Fruit fly (Drosophila melanogaster) whole organism, adult: Measurements from ENCODE around the gene UQCR-C1.

Experiments used
- CG11617 ChIP-seq: fragments of 200-800 bp; sonication (Bioruptor generic); optimal IDR thresholded peaks from 2 replicates; lab custom pipeline; 2017; ENCODE audit warnings: mild to moderate bottlenecking, missing biosample characterization, missing genetic modification reagents, missing genetic modification characterization
- CG12768 ChIP-seq: fragments of 200-800 bp; sonication (Bioruptor generic); optimal IDR thresholded peaks from 2 replicates; lab custom pipeline; 2017; ENCODE audit warnings: missing biosample characterization, missing genetic modification characterization, mild to moderate bottlenecking, moderate library complexity, missing genetic modification reagents
- CG14711 ChIP-seq: fragments of 200-800 bp; sonication (Bioruptor generic); optimal IDR thresholded peaks from 2 replicates; lab custom pipeline; 2018; ENCODE audit warnings: missing biosample characterization, mild to moderate bottlenecking, missing genetic modification characterization, moderate library complexity
- CG1620 ChIP-seq: fragments of 200-800 bp; sonication (Bioruptor generic); optimal IDR thresholded peaks from 2 replicates; lab custom pipeline; 2016; ENCODE audit warnings: missing biosample characterization, missing genetic modification characterization
- CG33017 ChIP-seq: fragments of 200-800 bp; sonication (Bioruptor generic); optimal IDR thresholded peaks from 2 replicates; lab custom pipeline; 2018; ENCODE audit warnings: missing biosample characterization, mild to moderate bottlenecking, missing genetic modification characterization, moderate library complexity
- CG5204 ChIP-seq: fragments of 200-800 bp; sonication (Bioruptor generic); optimal IDR thresholded peaks from 2 replicates; lab custom pipeline; 2016; ENCODE audit warnings: missing biosample characterization, missing genetic modification characterization
- CG7045 ChIP-seq: fragments of 200-800 bp; sonication (Bioruptor generic); optimal IDR thresholded peaks from 2 replicates; lab custom pipeline; 2017; ENCODE audit warnings: missing biosample characterization, mild to moderate bottlenecking, missing genetic modification characterization
- CG7101 ChIP-seq: fragments of 200-800 bp; sonication (Bioruptor generic); optimal IDR thresholded peaks from 2 replicates; lab custom pipeline; 2018; ENCODE audit warnings: missing biosample characterization, mild to moderate bottlenecking, missing genetic modification characterization, moderate library complexity
- Clk ChIP-seq: fragments of 200-800 bp; sonication (Bioruptor generic); optimal IDR thresholded peaks from 2 replicates; lab custom pipeline; 2017; ENCODE audit warnings: missing biosample characterization, missing genetic modification characterization
- Crg-1 ChIP-seq: fragments of 200-800 bp; sonication (Bioruptor generic); optimal IDR thresholded peaks from 2 replicates; lab custom pipeline; 2016; ENCODE audit warnings: missing biosample characterization, missing genetic modification characterization
- Hr96 ChIP-seq: fragments of 200-800 bp; sonication (Bioruptor generic); optimal IDR thresholded peaks from 2 replicates; lab custom pipeline; 2016; ENCODE audit warnings: missing biosample characterization, missing genetic modification characterization
- Mnt ChIP-seq: fragments of 200-800 bp; sonication (Bioruptor generic); optimal IDR thresholded peaks from 2 replicates; lab custom pipeline; 2016; ENCODE audit warnings: missing biosample characterization, mild to moderate bottlenecking, missing genetic modification characterization
- bab1 ChIP-seq: fragments of 200-800 bp; sonication (Bioruptor generic); optimal IDR thresholded peaks from 3 replicates; lab custom pipeline; 2019; ENCODE audit warnings: missing biosample characterization, mild to moderate bottlenecking, missing genetic modification characterization, moderate library complexity
- cic ChIP-seq: fragments of 200-800 bp; sonication (Bioruptor generic); optimal IDR thresholded peaks from 2 replicates; lab custom pipeline; 2017; ENCODE audit warnings: missing biosample characterization, mild to moderate bottlenecking, missing genetic modification characterization, moderate library complexity
- cnc ChIP-seq, 2 experiments: fragments of >200 bp; optimal IDR thresholded peaks; 2 replicates each; lab custom pipeline; 2017
- kay ChIP-seq: fragments of 200-800 bp; sonication (Bioruptor generic); peaks from one replicate; lab custom pipeline; 2016; ENCODE audit warnings: missing biosample characterization, missing genetic modification characterization, borderline replicate concordance
- ovo ChIP-seq: fragments of 200-800 bp; sonication (Bioruptor generic); optimal IDR thresholded peaks from 2 replicates; lab custom pipeline; 2016; ENCODE audit warnings: missing biosample characterization, missing genetic modification characterization
- pad ChIP-seq: fragments of 200-800 bp; sonication (Bioruptor generic); optimal IDR thresholded peaks from 3 replicates; lab custom pipeline; 2017; ENCODE audit warnings: missing biosample characterization, missing genetic modification characterization, mild to moderate bottlenecking, moderate library complexity, missing genetic modification reagents
- tj ChIP-seq: fragments of 200-800 bp; sonication (Bioruptor generic); optimal IDR thresholded peaks from 3 replicates; lab custom pipeline; 2017; ENCODE audit warnings: missing biosample characterization, mild to moderate bottlenecking, missing genetic modification characterization, moderate library complexity
- toe ChIP-seq: fragments of 200-800 bp; sonication (Bioruptor generic); optimal IDR thresholded peaks from 2 replicates; lab custom pipeline; 2016; ENCODE audit warnings: missing biosample characterization, missing genetic modification characterization

UQCR-C1 gene

dm6 chr3R:14886011-14886534, 4.0 kb upstream of the UQCR-C1 start, which contains the start of the genes Rrp6, CG33331 and CG33332:
TSS of gene Rrp6 (minus strand) at chr3R:14886246.
TSS of gene CG33331 (plus strand) at chr3R:14886456.
TSS of gene CG33332 (plus strand) at chr3R:14886456.
- TF ChIP-seq ovo (GFP tag; lab: Kevin White, UChicago) (peak; percentile 64), CG1620 (peak; percentile 83), CG33017 (peak; percentile 76), CG11617 (peak; percentile 83), Hr96 (GFP tag; lab: Kevin White, UChicago) (no peak), kay (GFP tag; lab: Kevin White, UChicago) (no peak), CG5204 (GFP tag; lab: Kevin White, UChicago) (no peak), Crg-1 (GFP tag; lab: Kevin White, UChicago) (peak; percentile 90), CG12768 (peak; percentile 88), Clk (peak; percentile 73), bab1 (peak; percentile 83), toe (GFP tag; lab: Kevin White, UChicago) (no peak), Mnt (peak; percentile 92), CG14711 (tag; lab: Kevin White, UChicago) (peak; percentile 84), pad (peak; percentile 76), cic (GFP tag; lab: Kevin White, UChicago) (peak; percentile 26), CG7045 (peak; percentile 85), tj (GFP tag; lab: Kevin White, UChicago) (peak; percentile 52), CG7101 (peak; percentile 85), cnc (optimal IDR thresholded peaks at IDR 0.05; lab: Kevin White, UChicago) (no peak)

DNA sequence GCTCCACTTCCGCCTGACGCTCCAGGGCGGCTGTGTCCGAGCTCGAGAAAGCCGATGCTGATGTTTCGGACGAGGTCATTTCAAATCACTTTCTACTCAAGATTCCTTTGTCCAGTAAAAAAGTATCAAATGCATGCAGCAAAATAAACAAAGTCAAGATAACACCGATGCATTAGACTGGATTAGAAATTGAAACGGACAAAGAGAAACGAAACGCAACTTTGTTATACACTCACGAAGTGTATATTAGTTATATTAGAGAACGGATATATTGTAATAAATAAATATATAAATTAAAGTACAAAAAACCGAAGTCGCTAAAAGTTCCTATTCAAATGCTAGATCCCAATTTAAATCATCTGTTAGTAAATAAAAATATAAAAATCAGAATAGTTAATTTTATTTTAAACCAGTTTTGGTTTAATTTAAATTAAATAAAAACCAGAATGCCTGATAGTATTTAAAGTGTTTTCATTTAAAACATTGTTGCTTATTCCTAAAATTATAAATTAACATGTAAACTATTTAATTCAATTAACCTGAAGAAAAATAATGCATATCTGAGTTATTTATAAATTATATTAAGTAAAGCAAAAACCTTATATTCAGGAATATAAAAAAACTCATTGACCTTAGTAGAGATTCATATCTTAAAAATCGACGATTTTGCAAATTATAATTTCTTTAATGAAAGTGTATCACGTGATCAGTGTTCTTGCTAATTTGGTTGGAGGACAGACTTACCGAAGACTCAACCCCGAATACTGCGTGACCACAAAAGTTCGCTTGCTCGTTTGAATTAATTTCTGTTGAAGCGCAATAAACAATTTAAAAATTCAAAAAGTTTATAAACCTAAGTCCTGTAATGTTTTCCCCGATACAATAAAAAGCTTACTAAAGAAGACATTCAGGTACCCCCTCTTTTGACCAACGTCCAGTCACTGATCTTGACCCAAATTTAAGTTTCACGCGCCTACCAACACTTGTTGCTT, 4.1 kb downstream of the UQCR-C1 start, which contains the start of gene Dph2:
Gene Dph2, minus strand, starts transcription at position 164 of the 992 bp plus-strand sequence.
- TF ChIP-seq Clk (no peak), pad (no peak), CG33017 (peak; percentile 88), bab1 (peak; percentile 40), Crg-1 (GFP tag; lab: Kevin White, UChicago) (no peak), Mnt (peak; percentile 46), kay (GFP tag; lab: Kevin White, UChicago) (no peak), cic (GFP tag; lab: Kevin White, UChicago) (no peak), CG11617 (peak; percentile 53), CG5204 (GFP tag; lab: Kevin White, UChicago) (no peak), cnc (optimal IDR thresholded peaks at IDR 0.05; lab: Kevin White, UChicago) (no peak), tj (GFP tag; lab: Kevin White, UChicago) (peak; percentile 82), CG1620 (peak; percentile 42), CG7045 (peak; percentile 71), CG14711 (tag; lab: Kevin White, UChicago) (peak; percentile 81), Hr96 (GFP tag; lab: Kevin White, UChicago) (no peak), ovo (GFP tag; lab: Kevin White, UChicago) (no peak), CG12768 (no peak), toe (GFP tag; lab: Kevin White, UChicago) (no peak), CG7101 (peak; percentile 89)

DNA sequence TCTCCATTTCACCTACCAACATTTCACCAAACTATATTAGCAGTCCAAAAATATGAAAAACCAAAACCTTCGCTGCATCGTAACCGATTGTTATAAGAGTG, 4.6 kb downstream of the UQCR-C1 start, which contains the start of gene CG14860:
Gene CG14860, plus strand, starts transcription at position 2 of the 101 bp plus-strand sequence.
- TF ChIP-seq CG1620 (no peak), Crg-1 (GFP tag; lab: Kevin White, UChicago) (no peak), CG7101 (no peak), pad (no peak), tj (GFP tag; lab: Kevin White, UChicago) (no peak), CG14711 (tag; lab: Kevin White, UChicago) (no peak), bab1 (no peak), Mnt (no peak), kay (GFP tag; lab: Kevin White, UChicago) (no peak), Hr96 (GFP tag; lab: Kevin White, UChicago) (no peak), Clk (no peak)

dm6 chr3R:14898280-14898756, 8.3 kb downstream of the UQCR-C1 start, which contains the start of the genes Nup93-2 and CG3817:
TSS of gene Nup93-2 (minus strand) at chr3R:14898372.
TSS of gene CG3817 (plus strand) at chr3R:14898739.
- TF ChIP-seq cic (GFP tag; lab: Kevin White, UChicago) (peak; percentile 23), CG5204 (GFP tag; lab: Kevin White, UChicago) (no peak), bab1 (no peak), toe (GFP tag; lab: Kevin White, UChicago) (no peak), CG12768 (peak; percentile 37), Hr96 (GFP tag; lab: Kevin White, UChicago) (no peak), CG11617 (no peak), Clk (no peak), CG7101 (peak; percentile 86), ovo (GFP tag; lab: Kevin White, UChicago) (peak; percentile 63), Crg-1 (GFP tag; lab: Kevin White, UChicago) (peak; percentile 5), CG14711 (tag; lab: Kevin White, UChicago) (peak; percentile 59), CG33017 (peak; percentile 74), Mnt (peak; percentile 79), tj (GFP tag; lab: Kevin White, UChicago) (no peak), pad (no peak), cnc (optimal IDR thresholded peaks at IDR 0.05; lab: Kevin White, UChicago) (no peak), kay (GFP tag; lab: Kevin White, UChicago) (no peak), CG7045 (peak; percentile 66), CG1620 (peak; percentile 54)

- no peak for TF ChIP-seq toe (GFP tag; lab: Kevin White, UChicago)
- TF ChIP-seq ovo (GFP tag; lab: Kevin White, UChicago) = no peak
- no peak for TF ChIP-seq cnc (optimal IDR thresholded peaks at IDR 0.05; lab: Kevin White, UChicago)
- no peak for TF ChIP-seq CG11617
- no peak for TF ChIP-seq tj (GFP tag; lab: Kevin White, UChicago)
- TF ChIP-seq Clk = no peak
- TF ChIP-seq CG7045 = no peak
- no peak for TF ChIP-seq kay (GFP tag; lab: Kevin White, UChicago)
- no peak for TF ChIP-seq CG1620
- no peak for TF ChIP-seq CG12768
- no peak for TF ChIP-seq Crg-1 (GFP tag; lab: Kevin White, UChicago)
- TF ChIP-seq bab1 = no peak
- TF ChIP-seq Mnt = no peak
- no peak for TF ChIP-seq CG7101
- TF ChIP-seq CG5204 (GFP tag; lab: Kevin White, UChicago) = no peak
- TF ChIP-seq Hr96 (GFP tag; lab: Kevin White, UChicago) = no peak
Measured at dm6 chr3R:14900177-14900576, 10.1 kb downstream of the UQCR-C1 start, which contains the start of gene VhaPPA1-2. TSS of gene VhaPPA1-2 (minus strand) at chr3R:14900277.
